Worm (Caenorhabditis elegans): Measurements from ENCODE around the gene npa-1.

DNA sequence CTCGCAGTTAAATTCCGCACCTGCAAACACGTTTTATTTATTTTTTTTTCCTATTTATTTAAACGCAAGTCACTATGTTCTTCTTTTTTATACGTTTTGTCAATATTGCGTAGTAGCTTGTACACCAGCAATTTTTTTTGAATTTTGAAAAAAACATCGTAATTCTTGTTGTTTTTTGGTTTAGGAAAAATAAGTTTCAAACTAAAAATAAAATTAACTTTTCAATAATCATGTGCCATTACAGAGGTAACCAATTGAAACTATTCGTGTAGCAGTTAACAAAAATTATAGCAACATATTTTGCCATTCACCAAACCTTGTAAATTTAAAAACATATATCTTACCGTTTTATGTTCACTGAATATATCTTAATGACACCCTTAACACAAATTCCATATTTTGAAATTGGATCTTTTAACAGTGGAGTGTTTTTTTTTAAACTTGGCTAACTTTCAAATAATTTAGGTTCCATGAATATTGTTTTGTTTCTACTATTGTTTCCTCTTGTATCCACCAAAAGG is 47.7 kb downstream of the npa-1 start, which contains the start of gene lmd-5:
- no peak for TF ChIP-seq cog-1 (tag; optimal IDR thresholded peaks at IDR 0.05)
- TF ChIP-seq ztf-29 (GFP tag; IDR thresholded peaks at IDR 0.05), result no peak
- TF ChIP-seq ref-1 (GFP tag; conservative IDR thresholded peaks at IDR 0.05), result no peak
- TF ChIP-seq klf-2 (GFP tag; conservative IDR thresholded peaks at IDR 0.05), result no peak
- TF ChIP-seq flt-1 (GFP tag; IDR thresholded peaks at IDR 0.05), result no peak

Data from whole organism, midembryonic.